Fruit fly (Drosophila melanogaster): ENCODE measurements around the gene Ilp2.

DNA sequence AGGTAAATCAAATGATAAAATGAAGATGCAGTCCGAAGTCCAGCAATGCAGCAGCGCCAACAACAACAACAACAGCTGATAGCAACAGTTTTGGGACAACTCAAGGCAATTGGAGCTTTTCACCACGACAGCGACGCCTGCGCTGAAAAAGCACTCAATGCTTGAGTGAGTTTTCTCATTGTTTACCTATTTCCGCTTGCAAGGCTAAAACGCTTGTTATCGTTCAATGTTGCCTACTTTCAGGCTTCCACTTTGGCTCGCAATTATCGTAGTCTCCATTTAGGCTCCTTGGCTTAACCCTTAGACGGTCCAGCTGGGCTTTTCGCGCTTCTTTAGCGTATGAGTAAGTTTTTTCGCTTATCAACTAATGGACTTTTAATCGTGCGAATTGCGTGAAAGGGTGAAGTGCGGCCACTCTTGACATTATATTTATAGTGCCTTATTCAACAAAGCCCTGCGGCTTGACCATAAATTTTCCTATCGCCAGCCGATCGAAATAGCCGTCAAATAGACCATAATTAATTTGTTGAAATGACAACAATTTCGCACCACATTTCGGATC is 37.4 kb upstream of the Ilp2 start:
- TF ChIP-seq Hr96 (GFP tag; optimal IDR thresholded peaks at IDR 0.05) (no peak), tj (GFP tag; optimal IDR thresholded peaks at IDR 0.05) (peak; percentile 65), CG14711 (tag; optimal IDR thresholded peaks at IDR 0.05) (no peak), kay (GFP tag; ENCODE audit: borderline replicate concordance) (no peak)

Measured in whole organism, adult.